Worm (Caenorhabditis elegans) whole organism, midembryonic: ENCODE results near the gene Y105C5B.1.
A peak's percentile ranks its signal among the peaks of the same experiment; 100 is the strongest.

Source experiments
- T22C8.4 ChIP-seq: fragments of 200-800 bp; sonication (Bioruptor generic); IDR thresholded peaks from 2 replicates; pipeline ENCODE4 v1.3.6; 2022; ENCODE audit warnings: missing genetic modification characterization, missing compliant biosample characterization
- cog-1 ChIP-seq: sonication (generic microtip); optimal IDR thresholded peaks from 2 replicates; lab custom pipeline; 2016; ENCODE audit warnings: missing genetic modification characterization, missing compliant biosample characterization
- flt-1 ChIP-seq: fragments of 200-800 bp; sonication (Bioruptor generic); IDR thresholded peaks from 2 replicates; pipeline ENCODE4 v1.3.6; 2022; ENCODE audit warnings: missing genetic modification characterization, missing compliant biosample characterization

DNA sequence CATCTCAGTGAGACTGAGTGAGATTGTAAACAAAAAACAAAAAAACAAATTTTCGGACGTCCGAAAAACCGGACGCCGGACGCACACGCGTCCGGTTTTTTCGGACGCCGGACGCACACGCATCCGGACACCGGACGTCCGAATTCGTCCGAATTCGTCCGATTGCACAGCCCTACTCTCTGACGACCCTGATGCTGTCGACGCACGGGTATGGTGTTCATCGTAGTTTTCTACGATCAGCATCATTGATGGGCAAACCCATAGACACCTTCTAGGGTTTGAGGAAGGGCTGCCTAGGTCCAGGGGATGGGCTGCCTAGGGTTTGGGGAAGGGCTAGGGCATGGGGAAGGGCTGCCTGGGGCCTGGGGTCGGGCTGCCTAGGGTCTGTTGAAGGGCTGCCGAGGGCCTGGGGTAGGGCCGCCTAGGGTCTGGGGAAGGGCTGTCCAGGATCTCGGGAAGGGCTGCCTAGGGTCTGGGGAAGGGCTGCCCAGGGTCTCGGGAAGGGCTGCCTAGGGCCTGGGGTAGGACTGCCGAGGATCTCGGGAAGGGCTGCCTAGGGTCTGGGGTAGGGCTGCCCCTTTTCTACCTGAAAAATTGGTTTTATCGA, 16.5 kb upstream of the Y105C5B.1 start:
- TF ChIP-seq cog-1 (no peak), T22C8.4 (no peak), flt-1 (GFP tag; lab: Robert Waterston, UW) (peak; percentile 57; the same call in 1 of the 2 replicates)
